Fruit fly (Drosophila melanogaster): ENCODE measurements around the gene pnr.

Gene pnr

DNA sequence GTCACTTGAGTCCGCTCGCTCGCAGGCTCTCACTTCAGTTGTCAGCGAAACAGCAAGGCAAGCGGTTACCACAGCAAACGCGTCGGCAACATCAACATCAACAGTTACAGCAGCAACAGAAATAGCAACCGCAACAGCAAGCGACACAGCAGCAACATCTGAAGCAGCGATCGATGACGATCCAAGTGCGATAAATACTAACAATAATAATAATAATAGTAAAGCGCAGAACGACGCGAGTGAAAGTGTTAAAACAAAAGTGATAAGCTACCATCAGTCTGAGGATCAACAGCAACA is 31.4 kb upstream of the pnr start:
- TF ChIP-seq usp (GFP tag; optimal IDR thresholded peaks at IDR 0.05) (no peak), Dll (optimal IDR thresholded peaks at IDR 0.05) (no peak), psq (optimal IDR thresholded peaks at IDR 0.05) (no peak), pan (optimal IDR thresholded peaks at IDR 0.05) (no peak), CG8478 (optimal IDR thresholded peaks at IDR 0.05) (no peak), EcR (GFP tag; optimal IDR thresholded peaks at IDR 0.05) (no peak)

DNA sequence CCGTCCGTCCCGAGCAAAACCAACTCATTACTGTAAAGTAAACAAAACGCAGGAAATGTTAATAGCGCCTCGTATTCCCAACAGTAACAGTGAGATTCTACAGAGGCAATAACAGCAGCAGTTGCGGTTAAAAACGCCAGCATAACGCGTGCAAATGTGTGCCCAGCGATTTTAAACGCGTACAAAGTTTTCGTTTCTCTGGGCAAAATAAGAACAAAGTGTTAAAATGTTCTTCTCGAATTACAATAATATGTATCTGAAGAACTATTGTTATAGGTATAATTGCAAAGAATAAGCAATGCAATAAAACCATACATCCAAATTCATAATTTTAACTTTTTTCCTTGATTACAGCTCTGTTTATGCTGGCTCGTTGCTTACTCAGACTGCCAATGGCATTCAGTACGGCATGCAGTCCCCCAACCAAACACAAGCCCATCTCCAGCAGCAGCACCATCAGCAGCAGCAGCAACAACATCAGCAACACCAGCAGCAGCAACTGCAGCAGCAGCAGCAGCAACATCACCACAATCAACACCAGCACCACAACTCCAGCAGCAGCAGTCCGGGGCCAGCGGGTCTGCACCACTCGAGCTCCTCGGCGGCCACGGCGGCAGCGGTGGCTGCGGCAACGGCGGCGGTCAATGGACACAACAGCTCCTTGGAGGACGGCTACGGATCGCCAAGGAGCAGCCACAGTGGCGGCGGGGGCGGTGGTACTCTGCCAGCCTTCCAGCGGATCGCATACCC is 26.7 kb upstream of the pnr start:
- no peak for TF ChIP-seq usp (GFP tag; optimal IDR thresholded peaks at IDR 0.05)
- TF ChIP-seq psq (optimal IDR thresholded peaks at IDR 0.05) = no peak
- no peak for TF ChIP-seq Dll (optimal IDR thresholded peaks at IDR 0.05)
- TF ChIP-seq EcR (GFP tag; optimal IDR thresholded peaks at IDR 0.05) = no peak
- TF ChIP-seq CG8478 (optimal IDR thresholded peaks at IDR 0.05) = no peak
- no peak for TF ChIP-seq pan (optimal IDR thresholded peaks at IDR 0.05)

DNA sequence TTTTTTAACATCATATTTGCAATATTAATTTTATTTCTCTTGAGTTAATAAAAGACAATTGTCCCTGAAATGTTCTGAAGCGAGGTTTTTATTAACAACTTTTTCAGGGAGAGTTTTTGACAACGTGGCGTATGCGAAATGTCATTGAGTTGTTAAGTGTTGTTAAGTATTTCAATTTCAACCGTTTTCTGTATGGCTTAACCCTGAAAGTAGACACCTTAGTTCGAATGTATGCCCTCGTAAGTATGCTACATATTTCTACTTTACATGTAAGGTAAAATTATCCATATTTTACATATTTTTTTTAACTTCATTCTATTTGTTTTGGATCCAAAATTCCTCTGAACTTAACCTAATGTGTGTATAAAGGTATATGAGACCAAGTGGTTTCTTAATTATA is 21.9 kb upstream of the pnr start:
- TF ChIP-seq usp (GFP tag; optimal IDR thresholded peaks at IDR 0.05) (no peak), pan (optimal IDR thresholded peaks at IDR 0.05) (no peak), CG8478 (optimal IDR thresholded peaks at IDR 0.05) (no peak)

DNA sequence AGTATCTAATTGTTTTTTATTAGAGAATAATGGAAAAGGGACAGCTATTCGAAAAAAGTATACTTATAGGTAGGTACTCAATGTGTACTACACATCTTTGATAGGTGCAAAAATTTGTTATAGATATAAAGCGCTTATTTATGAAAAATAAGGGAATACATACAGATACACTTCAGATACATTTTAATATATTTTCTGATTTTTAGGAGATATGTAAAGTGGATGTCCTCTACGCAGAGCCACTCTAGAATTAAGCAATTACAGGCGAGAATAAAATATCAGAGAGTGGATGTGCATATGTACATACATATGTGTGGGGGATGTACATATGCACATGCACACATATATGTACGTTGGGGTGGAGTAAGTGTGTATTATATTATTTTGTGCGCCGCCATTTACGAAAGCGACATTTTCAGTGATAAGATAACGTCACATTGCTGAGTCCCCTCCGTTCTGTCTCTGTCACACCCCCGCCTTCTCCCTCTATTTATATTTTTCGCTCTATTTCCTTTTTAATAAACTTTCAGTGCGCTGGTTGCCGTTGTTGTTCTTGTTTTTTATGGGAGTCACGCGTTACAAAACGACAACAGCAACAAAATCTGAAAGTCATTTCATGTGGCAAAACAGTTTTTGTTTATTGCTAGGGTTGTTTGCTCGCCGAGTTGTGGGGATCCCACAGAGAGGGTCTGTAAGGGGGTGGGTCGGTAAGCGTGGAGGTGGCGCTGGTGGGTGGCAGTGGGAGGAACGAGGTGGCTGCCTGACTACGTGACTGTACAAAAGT is 21.0 kb upstream of the pnr start:
- TF ChIP-seq usp (GFP tag; optimal IDR thresholded peaks at IDR 0.05) (no peak), psq (optimal IDR thresholded peaks at IDR 0.05) (no peak), EcR (GFP tag; optimal IDR thresholded peaks at IDR 0.05) (no peak), pan (optimal IDR thresholded peaks at IDR 0.05) (no peak), Dll (optimal IDR thresholded peaks at IDR 0.05) (no peak), CG8478 (optimal IDR thresholded peaks at IDR 0.05) (no peak)

DNA sequence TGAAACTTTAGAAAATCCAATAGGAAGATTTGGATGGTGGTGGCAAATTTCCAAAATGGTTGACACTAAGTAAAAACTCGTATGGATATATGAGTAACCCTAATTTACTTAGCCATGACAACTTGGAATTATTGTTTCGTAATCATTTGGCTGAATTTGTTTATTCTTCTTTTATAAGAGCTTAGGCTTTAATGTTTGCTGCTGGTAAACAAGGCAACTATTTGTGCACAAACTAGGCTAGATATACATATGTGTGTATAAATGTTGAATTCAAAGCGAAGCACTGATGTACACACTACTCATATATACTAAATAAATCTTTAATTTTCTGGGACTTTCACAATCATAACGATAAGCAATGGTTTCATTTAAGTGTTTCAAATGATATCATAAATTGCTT is 19.9 kb upstream of the pnr start:
- TF ChIP-seq usp (GFP tag; optimal IDR thresholded peaks at IDR 0.05) = no peak
- no peak for TF ChIP-seq CG8478 (optimal IDR thresholded peaks at IDR 0.05)
- TF ChIP-seq psq (optimal IDR thresholded peaks at IDR 0.05) = no peak
- no peak for TF ChIP-seq EcR (GFP tag; optimal IDR thresholded peaks at IDR 0.05)
- no peak for TF ChIP-seq pan (optimal IDR thresholded peaks at IDR 0.05)
- TF ChIP-seq Dll (optimal IDR thresholded peaks at IDR 0.05) = no peak

DNA sequence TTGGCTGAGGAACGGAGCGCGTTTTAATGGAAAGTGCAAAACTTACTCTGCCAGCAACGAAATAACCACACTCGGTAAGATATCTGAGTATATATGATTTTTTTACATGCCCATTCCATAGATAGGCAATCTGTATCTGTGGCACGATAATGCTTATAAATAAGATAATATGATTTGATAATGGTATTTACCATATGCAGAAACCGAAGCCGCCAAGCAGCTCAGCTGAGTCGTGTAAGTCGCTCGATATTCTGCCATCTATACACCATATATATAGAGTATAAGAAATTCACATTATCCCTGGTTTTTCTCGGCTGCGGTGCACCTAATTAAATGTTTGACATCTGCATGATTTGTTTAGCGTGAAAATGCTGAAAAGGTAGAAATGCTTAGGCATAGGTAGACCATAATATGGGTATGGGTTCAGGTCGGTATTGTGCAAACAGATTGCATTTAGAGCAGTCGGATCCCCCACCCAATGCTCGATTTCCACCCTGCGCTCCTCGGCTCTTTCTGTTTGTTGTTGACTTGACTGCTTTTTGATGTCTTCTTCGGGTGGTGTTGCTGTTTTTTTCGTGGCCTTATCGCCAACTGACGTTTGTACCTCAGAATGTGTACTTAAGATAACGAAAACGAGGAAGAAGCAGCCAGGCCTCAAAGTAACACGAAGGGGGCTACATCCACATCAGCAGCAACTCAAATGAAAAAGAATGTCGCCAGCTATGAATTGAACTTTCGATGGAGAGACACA is 18.9 kb upstream of the pnr start:
- TF ChIP-seq Dll (optimal IDR thresholded peaks at IDR 0.05) = no peak
- no peak for TF ChIP-seq EcR (GFP tag; optimal IDR thresholded peaks at IDR 0.05)
- TF ChIP-seq pan (optimal IDR thresholded peaks at IDR 0.05) = no peak
- no peak for TF ChIP-seq usp (GFP tag; optimal IDR thresholded peaks at IDR 0.05)
- no peak for TF ChIP-seq psq (optimal IDR thresholded peaks at IDR 0.05)
- no peak for TF ChIP-seq CG8478 (optimal IDR thresholded peaks at IDR 0.05)

DNA sequence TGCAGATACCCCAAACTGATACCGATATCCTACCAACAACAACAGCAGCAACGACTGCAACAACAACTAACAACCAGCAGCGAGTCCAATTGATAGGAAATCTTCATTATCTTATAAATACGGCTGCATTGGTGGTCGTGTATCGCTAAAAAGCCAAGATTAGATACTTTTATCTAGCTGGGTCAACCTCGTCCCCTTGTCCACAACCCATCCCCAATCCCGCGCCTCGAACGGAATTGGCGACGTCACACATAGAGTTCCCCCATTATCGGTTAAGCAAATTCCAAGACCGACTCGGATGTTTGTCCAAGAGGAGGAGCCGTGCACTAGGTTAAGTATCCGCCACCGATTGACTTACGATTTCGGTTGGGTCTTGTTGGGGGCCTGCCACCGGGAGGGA is 17.6 kb upstream of the pnr start:
- TF ChIP-seq pan (optimal IDR thresholded peaks at IDR 0.05) (no peak), EcR (GFP tag; optimal IDR thresholded peaks at IDR 0.05) (no peak), usp (GFP tag; optimal IDR thresholded peaks at IDR 0.05) (no peak), CG8478 (optimal IDR thresholded peaks at IDR 0.05) (no peak), psq (optimal IDR thresholded peaks at IDR 0.05) (no peak), Dll (optimal IDR thresholded peaks at IDR 0.05) (no peak)

DNA sequence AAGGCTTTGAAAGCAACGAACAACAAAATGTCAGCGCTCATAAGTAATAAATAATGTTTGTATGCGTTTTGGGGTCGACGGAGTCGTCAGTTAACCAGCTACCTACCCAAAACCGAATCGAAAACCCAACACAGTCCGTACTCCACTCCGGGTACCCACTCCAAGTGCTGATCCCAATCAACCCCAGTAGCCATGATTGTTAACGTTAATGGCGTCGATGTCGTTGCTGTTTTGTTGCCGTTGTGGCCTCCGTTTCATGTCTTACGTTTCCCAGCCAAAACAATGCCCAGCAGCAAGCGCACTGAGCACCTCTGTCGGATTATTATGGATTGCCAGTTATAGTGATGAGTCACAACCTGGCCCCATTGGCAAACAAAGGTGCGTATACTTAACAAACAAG is 16.8 kb upstream of the pnr start, which contains the start of gene GATAe:
GATAe (plus strand) TSS at position 76 of the 400 bp plus-strand sequence.
- no peak for TF ChIP-seq Dll (optimal IDR thresholded peaks at IDR 0.05)
- no peak for TF ChIP-seq psq (optimal IDR thresholded peaks at IDR 0.05)
- no peak for TF ChIP-seq CG8478 (optimal IDR thresholded peaks at IDR 0.05)
- TF ChIP-seq usp (GFP tag; optimal IDR thresholded peaks at IDR 0.05) = no peak
- no peak for TF ChIP-seq pan (optimal IDR thresholded peaks at IDR 0.05)
- no peak for TF ChIP-seq EcR (GFP tag; optimal IDR thresholded peaks at IDR 0.05)

DNA sequence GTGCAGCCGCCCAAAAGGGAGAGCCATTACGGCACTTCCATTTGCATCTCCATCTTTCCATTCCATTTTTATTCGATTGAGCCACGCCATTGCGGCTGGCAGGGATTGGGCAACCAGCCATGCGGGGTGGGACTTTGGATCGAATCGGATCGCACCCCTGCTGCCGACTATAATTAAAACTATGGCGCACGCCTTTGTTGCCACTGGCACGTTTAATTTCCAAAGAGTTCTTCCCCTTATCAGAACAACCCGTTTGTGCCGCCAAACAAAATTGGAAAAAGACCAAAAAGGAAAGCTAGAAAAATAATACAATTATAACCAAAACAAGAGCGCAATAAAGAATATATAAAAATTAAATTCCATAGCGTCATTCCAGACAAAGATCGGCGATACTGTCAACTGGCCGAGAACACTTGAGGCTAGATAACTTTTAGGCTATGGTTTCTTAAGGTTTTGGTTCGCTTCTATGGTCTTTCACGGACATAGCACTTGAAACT is 15.8 kb upstream of the pnr start:
- TF ChIP-seq CG8478 (optimal IDR thresholded peaks at IDR 0.05) (no peak), psq (optimal IDR thresholded peaks at IDR 0.05) (no peak), EcR (GFP tag; optimal IDR thresholded peaks at IDR 0.05) (no peak), pan (optimal IDR thresholded peaks at IDR 0.05) (no peak)

DNA sequence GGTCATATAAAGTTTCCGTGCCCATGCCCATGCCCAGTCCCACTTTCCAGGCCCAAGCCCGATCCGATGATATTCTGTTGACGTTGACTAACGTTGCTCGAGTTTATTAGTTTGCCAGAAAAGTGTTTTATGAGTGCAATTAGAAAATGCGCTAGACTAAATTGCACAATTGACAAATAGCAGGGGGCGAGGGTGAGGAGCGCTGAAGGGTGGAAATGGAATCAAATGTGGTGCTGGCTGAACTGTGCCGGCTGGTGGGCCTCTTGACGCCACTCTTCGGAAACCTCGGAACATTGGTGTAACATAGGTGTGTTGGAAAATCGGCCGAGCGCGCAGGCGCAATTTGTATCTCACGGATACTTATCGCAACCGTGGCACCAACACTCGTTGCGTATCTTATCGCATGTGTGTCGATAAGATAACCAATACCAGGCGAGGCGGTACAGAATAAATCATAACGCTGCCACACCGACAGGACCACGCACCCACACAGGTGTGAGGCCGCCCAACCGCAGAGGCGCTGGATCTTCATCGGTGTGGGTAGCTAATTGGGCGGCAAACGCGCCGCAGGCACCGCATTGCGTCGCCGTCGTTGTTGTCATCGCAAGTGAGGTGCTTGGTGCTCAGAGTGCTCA is 14.1 kb upstream of the pnr start:
- TF ChIP-seq pan (optimal IDR thresholded peaks at IDR 0.05) (no peak), CG8478 (optimal IDR thresholded peaks at IDR 0.05) (no peak), psq (optimal IDR thresholded peaks at IDR 0.05) (no peak), Dll (optimal IDR thresholded peaks at IDR 0.05) (no peak), usp (GFP tag; optimal IDR thresholded peaks at IDR 0.05) (no peak), EcR (GFP tag; optimal IDR thresholded peaks at IDR 0.05) (no peak)

DNA sequence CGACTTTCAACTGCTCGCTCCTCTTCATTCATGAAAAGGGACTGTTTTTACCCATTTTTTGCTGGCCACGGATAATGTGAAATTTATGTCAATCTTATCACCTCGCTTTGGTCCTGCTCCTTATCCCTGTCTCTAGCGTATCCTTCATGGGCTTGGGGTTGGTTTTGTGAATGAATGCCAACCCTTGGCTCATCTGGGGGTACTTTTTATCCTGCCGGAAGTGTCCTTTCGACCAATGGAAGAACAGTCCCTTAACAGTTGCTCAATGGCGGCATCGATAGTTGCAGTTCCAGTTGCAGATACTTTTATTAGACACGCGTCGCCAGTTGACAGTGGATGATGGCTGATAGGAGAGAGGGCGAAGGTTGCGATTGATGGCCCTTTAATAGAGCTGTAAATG is 12.3 kb upstream of the pnr start:
- TF ChIP-seq Dll (optimal IDR thresholded peaks at IDR 0.05) = no peak
- TF ChIP-seq usp (GFP tag; optimal IDR thresholded peaks at IDR 0.05) = no peak
- no peak for TF ChIP-seq CG8478 (optimal IDR thresholded peaks at IDR 0.05)
- TF ChIP-seq psq (optimal IDR thresholded peaks at IDR 0.05) = no peak
- no peak for TF ChIP-seq EcR (GFP tag; optimal IDR thresholded peaks at IDR 0.05)
- TF ChIP-seq pan (optimal IDR thresholded peaks at IDR 0.05) = no peak

All from whole organism.